Worm (Caenorhabditis elegans) whole organism, young adult: ENCODE measurements around the gene srx-82.

Experiments
- B0035.1 ChIP-seq: sonication (generic microtip); optimal IDR thresholded peaks from 2 replicates; lab custom pipeline; 2016; ENCODE audit warnings: missing genetic modification characterization, mild to moderate bottlenecking, missing compliant biosample characterization, missing genotype, missing genetic modification reagents
- C17E4.6 ChIP-seq: fragments of 200-800 bp; sonication (Bioruptor generic); IDR thresholded peaks from 2 replicates; pipeline ENCODE4 v1.3.6; 2022; ENCODE audit warnings: missing genetic modification reagents, missing genetic modification characterization, missing compliant biosample characterization
- F22D6.2 ChIP-seq: sonication (generic microtip); optimal IDR thresholded peaks from 2 replicates; lab custom pipeline; 2016; ENCODE audit warnings: mild to moderate bottlenecking, missing genetic modification characterization, missing compliant biosample characterization
- F33H1.4 ChIP-seq: fragments of 200-800 bp; sonication (Bioruptor generic); IDR thresholded peaks from 2 replicates; pipeline ENCODE4 v1.3.6; 2022; ENCODE audit warnings: missing genetic modification reagents, missing genetic modification characterization, missing compliant biosample characterization
- F39B2.1 ChIP-seq: fragments of 200-800 bp; sonication (Bioruptor generic); IDR thresholded peaks from 2 replicates; pipeline ENCODE4 v1.3.6; 2022; ENCODE audit warnings: missing genetic modification reagents, missing genetic modification characterization, missing compliant biosample characterization
- F52B5.7 ChIP-seq: sonication (generic microtip); optimal IDR thresholded peaks from 2 replicates; lab custom pipeline; 2016; ENCODE audit warnings: mild to moderate bottlenecking, missing genetic modification characterization, missing compliant biosample characterization
- K11D2.4 ChIP-seq: fragments of 200-800 bp; sonication (Bioruptor generic); IDR thresholded peaks from 2 replicates; pipeline ENCODE4 v1.3.6; 2022; ENCODE audit warnings: missing genetic modification reagents, missing genetic modification characterization, missing compliant biosample characterization
- T26A5.8 ChIP-seq: sonication (generic microtip); optimal IDR thresholded peaks from 2 replicates; lab custom pipeline; 2016; ENCODE audit warnings: missing genetic modification characterization, missing compliant biosample characterization
- Y56A3A.18 ChIP-seq: fragments of 200-800 bp; sonication (Bioruptor generic); IDR thresholded peaks from 2 replicates; pipeline ENCODE4 v1.3.6; 2022; ENCODE audit warnings: missing genetic modification reagents, missing genetic modification characterization, missing compliant biosample characterization
- bed-2 ChIP-seq: fragments of 200-800 bp; sonication (Bioruptor generic); IDR thresholded peaks from 2 replicates; pipeline ENCODE4 v1.3.6; 2022; ENCODE audit warnings: missing genetic modification reagents, missing genetic modification characterization, missing compliant biosample characterization
- cebp-1 ChIP-seq, 2 experiments: fragments of 200-800 bp in 1 of 2; sonication (Bioruptor generic) in 1 of 2; sonication (generic microtip) in 1 of 2; IDR thresholded peaks in 1 of 2; optimal IDR thresholded peaks in 1 of 2; 2 replicates each; pipeline versions ENCODE4 v1.3.6 to Lab custom; 2017 to 2022; ENCODE audit warnings: missing compliant biosample characterization in 2 of 2, missing genetic modification characterization in 2 of 2, mild to moderate bottlenecking in 1 of 2, missing genetic modification reagents in 1 of 2, moderate library complexity in 1 of 2
- cebp-2 ChIP-seq: fragments of 200-800 bp; sonication (Bioruptor generic); IDR thresholded peaks from 2 replicates; pipeline ENCODE4 v1.3.6; 2022; ENCODE audit warnings: missing genetic modification characterization, missing compliant biosample characterization
- ceh-27 ChIP-seq: fragments of 200-800 bp; sonication (Bioruptor generic); optimal IDR thresholded peaks from 2 replicates; lab custom pipeline; 2018; ENCODE audit warnings: mild to moderate bottlenecking, missing genetic modification characterization, moderate library complexity, missing compliant biosample characterization
- ceh-79 ChIP-seq: sonication (generic microtip); optimal IDR thresholded peaks from 2 replicates; lab custom pipeline; 2017; ENCODE audit warnings: mild to moderate bottlenecking, missing genetic modification characterization, missing compliant biosample characterization
- die-1 ChIP-seq: sonication (generic microtip); optimal IDR thresholded peaks from 2 replicates; lab custom pipeline; 2016; ENCODE audit warnings: missing genotype, mild to moderate bottlenecking, missing genetic modification characterization, missing compliant biosample characterization
- dpl-1 ChIP-seq: fragments of 150-350 bp; optimal IDR thresholded peaks from 2 replicates; lab custom pipeline; 2014; ENCODE audit warnings: missing biosample characterization, missing genetic modification reagents, missing genetic modification characterization
- efl-1 ChIP-seq: fragments of 150-350 bp; optimal IDR thresholded peaks from 2 replicates; lab custom pipeline; 2014; ENCODE audit warnings: missing biosample characterization, missing genetic modification reagents, missing genetic modification characterization
- egrh-3 ChIP-seq: fragments of 200-800 bp; sonication (Bioruptor generic); IDR thresholded peaks from 2 replicates; pipeline ENCODE4 v1.3.6; 2022; ENCODE audit warnings: missing genetic modification reagents, missing genetic modification characterization, missing compliant biosample characterization
- ets-4 ChIP-seq: fragments of 200-800 bp; sonication (Bioruptor generic); optimal IDR thresholded peaks from 2 replicates; lab custom pipeline; 2018; ENCODE audit warnings: mild to moderate bottlenecking, missing genetic modification characterization, missing compliant biosample characterization
- gei-17 ChIP-seq: fragments of 200-800 bp; sonication (Bioruptor generic); optimal IDR thresholded peaks from 2 replicates; lab custom pipeline; 2018; ENCODE audit warnings: mild to moderate bottlenecking, missing genetic modification characterization, missing compliant biosample characterization
- hlh-12 ChIP-seq: sonication (generic microtip); optimal IDR thresholded peaks from 2 replicates; lab custom pipeline; 2016; ENCODE audit warnings: missing genetic modification characterization, missing compliant biosample characterization
- hmg-20 ChIP-seq: fragments of 200-800 bp; sonication (Bioruptor generic); IDR thresholded peaks from 2 replicates; pipeline ENCODE4 v1.3.6; 2022; ENCODE audit warnings: missing genetic modification reagents, missing genetic modification characterization, missing compliant biosample characterization
- lag-1 ChIP-seq: fragments of 200-800 bp; sonication (Bioruptor generic); IDR thresholded peaks from 2 replicates; pipeline ENCODE4 v1.3.6; 2022; ENCODE audit warnings: missing genetic modification reagents, missing genetic modification characterization, missing compliant biosample characterization
- let-607 ChIP-seq, 2 experiments: fragments of 200-800 bp in 1 of 2; sonication (Bioruptor generic) in 1 of 2; sonication (generic microtip) in 1 of 2; optimal IDR thresholded peaks; 2 replicates each; lab custom pipeline; 2016 to 2018; ENCODE audit warnings: mild to moderate bottlenecking in 2 of 2, missing compliant biosample characterization in 2 of 2, missing genetic modification characterization in 2 of 2, moderate library complexity in 2 of 2, missing genotype in 1 of 2
- lin-26 ChIP-seq: fragments of 200-800 bp; sonication (Bioruptor generic); IDR thresholded peaks from 2 replicates; pipeline ENCODE4 v1.3.6; 2022; ENCODE audit warnings: missing genetic modification reagents, missing genetic modification characterization, missing compliant biosample characterization
- lin-40 ChIP-seq: sonication (generic microtip); optimal IDR thresholded peaks from 2 replicates; lab custom pipeline; 2016; ENCODE audit warnings: missing genetic modification characterization, mild to moderate bottlenecking, missing compliant biosample characterization, missing genotype, missing genetic modification reagents
- lir-1 ChIP-seq: fragments of 200-800 bp; sonication (Bioruptor generic); conservative IDR thresholded peaks from 2 replicates; pipeline ENCODE4 v1.3.6; 2022; ENCODE audit warnings: missing genetic modification reagents, missing genetic modification characterization, missing compliant biosample characterization
- lsl-1 ChIP-seq: fragments of 200-800 bp; sonication (Bioruptor generic); optimal IDR thresholded peaks from 2 replicates; lab custom pipeline; 2018; ENCODE audit warnings: mild to moderate bottlenecking, missing genetic modification characterization, moderate library complexity, missing compliant biosample characterization
- madf-3 ChIP-seq: fragments of 200-800 bp; sonication (Bioruptor generic); IDR thresholded peaks from 2 replicates; pipeline ENCODE4 v1.3.6; 2022; ENCODE audit warnings: missing genetic modification reagents, missing genetic modification characterization, missing compliant biosample characterization
- madf-6 ChIP-seq: fragments of 200-800 bp; sonication (Bioruptor generic); IDR thresholded peaks from 2 replicates; pipeline ENCODE4 v1.3.6; 2022; ENCODE audit warnings: missing genetic modification reagents, missing genetic modification characterization, missing compliant biosample characterization
- nfya-1 ChIP-seq: sonication (generic microtip); optimal IDR thresholded peaks from 2 replicates; lab custom pipeline; 2017; ENCODE audit warnings: antibody characterized with exemption, missing compliant biosample characterization, missing genetic modification characterization, borderline replicate concordance; ENCODE audit not compliant: insufficient read depth
- nhr-27 ChIP-seq: fragments of 200-800 bp; sonication (Bioruptor generic); optimal IDR thresholded peaks from 2 replicates; lab custom pipeline; 2018; ENCODE audit warnings: mild to moderate bottlenecking, missing genetic modification characterization, moderate library complexity, missing compliant biosample characterization
- nhr-80 ChIP-seq: sonication (generic microtip); optimal IDR thresholded peaks from 2 replicates; lab custom pipeline; 2016; ENCODE audit warnings: missing genetic modification characterization, missing compliant biosample characterization
- nhr-90 ChIP-seq: sonication (generic microtip); optimal IDR thresholded peaks from 2 replicates; lab custom pipeline; 2016; ENCODE audit warnings: missing genotype, mild to moderate bottlenecking, missing genetic modification characterization, missing compliant biosample characterization
- pbrm-1 ChIP-seq: fragments of 200-800 bp; sonication (Bioruptor generic); IDR thresholded peaks from 2 replicates; pipeline ENCODE4 v1.3.6; 2022; ENCODE audit warnings: missing genetic modification reagents, missing genetic modification characterization, missing compliant biosample characterization
- pha-4 ChIP-seq: fragments of 150-350 bp; sonication (generic microtip); optimal IDR thresholded peaks from 2 replicates; lab custom pipeline; 2014; ENCODE audit warnings: missing biosample characterization, missing genetic modification reagents, missing genetic modification characterization
- snpc-1.1 ChIP-seq: sonication (generic microtip); optimal IDR thresholded peaks from 2 replicates; lab custom pipeline; 2017; ENCODE audit warnings: missing genetic modification characterization, mild to moderate bottlenecking, missing compliant biosample characterization, antibody characterized with exemption, moderate library complexity, missing genotype, missing genetic modification reagents; ENCODE audit not compliant: insufficient read depth
- snpc-1.3 ChIP-seq: sonication (generic microtip); optimal IDR thresholded peaks from 2 replicates; lab custom pipeline; 2017; ENCODE audit warnings: missing genetic modification characterization, mild to moderate bottlenecking, missing compliant biosample characterization, antibody characterized with exemption, moderate library complexity, missing genotype, missing genetic modification reagents; ENCODE audit not compliant: insufficient read depth
- snpc-3.4 ChIP-seq: sonication (generic microtip); optimal IDR thresholded peaks from 2 replicates; lab custom pipeline; 2017; ENCODE audit warnings: missing genetic modification characterization, mild to moderate bottlenecking, missing compliant biosample characterization, antibody characterized with exemption, moderate library complexity, missing genotype, missing genetic modification reagents
- tbp1 ChIP-seq: fragments of 200-800 bp; sonication (Bioruptor generic); optimal IDR thresholded peaks from 2 replicates; lab custom pipeline; 2018; ENCODE audit warnings: mild to moderate bottlenecking, missing genetic modification characterization, missing compliant biosample characterization
- tlf-1 ChIP-seq: fragments of 200-800 bp; sonication (Bioruptor generic); optimal IDR thresholded peaks from 2 replicates; lab custom pipeline; 2018; ENCODE audit warnings: mild to moderate bottlenecking, missing genetic modification characterization, missing compliant biosample characterization
- unc-130 ChIP-seq: sonication (generic microtip); optimal IDR thresholded peaks from 2 replicates; lab custom pipeline; 2016; ENCODE audit warnings: missing genetic modification reagents, missing genetic modification characterization, missing compliant biosample characterization

The srx-82 gene

DNA sequence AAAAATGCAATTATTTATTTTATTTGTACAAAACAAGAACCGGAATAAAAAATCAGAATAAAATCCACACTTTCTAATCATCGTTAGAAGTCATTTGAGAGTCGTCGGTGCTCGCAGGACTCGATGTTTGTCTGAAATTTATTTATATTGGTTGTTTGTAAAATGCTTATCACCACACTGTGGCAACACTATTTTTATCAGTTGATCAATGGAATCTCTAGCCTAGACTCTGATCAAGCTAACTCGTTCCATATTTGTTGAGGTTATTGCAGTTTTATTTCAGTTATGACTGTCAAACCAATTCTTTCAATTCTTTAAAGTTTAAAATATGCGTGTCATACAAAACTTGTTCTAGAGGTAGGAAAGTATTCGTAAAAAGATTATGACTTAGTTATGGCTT is 15.0 kb downstream of the srx-82 start, which contains the start of gene dhs-20:
Gene dhs-20 (minus strand): TSS at position 80 of the 400 bp plus-strand sequence.
- TF ChIP-seq nhr-80 (tag; lab: Kevin White, UChicago): peak; percentile 19
- no peak for TF ChIP-seq nhr-27
- TF ChIP-seq lsl-1: no peak

DNA sequence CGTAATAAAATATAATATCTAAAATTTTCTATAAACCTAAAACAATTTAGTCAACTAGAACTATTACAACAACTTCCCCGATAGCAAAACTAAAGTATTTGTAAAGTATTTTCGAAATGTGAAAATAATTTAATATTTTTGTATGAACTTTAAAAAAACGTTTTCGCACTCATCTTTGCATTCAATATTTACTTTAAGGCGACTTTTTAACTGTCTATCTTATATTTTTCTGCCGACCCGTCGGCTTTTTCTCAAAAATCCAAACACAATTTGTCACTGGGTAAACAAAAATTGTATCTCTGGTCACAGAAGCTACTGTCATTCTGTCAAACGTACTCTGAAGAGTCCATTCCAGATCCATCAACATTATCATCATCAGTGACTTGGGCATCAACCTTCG is 15.7 kb downstream of the srx-82 start:
- TF ChIP-seq die-1 (tag; lab: Kevin White, UChicago) (no peak), pbrm-1 (GFP tag; lab: Robert Waterston, UW) (no peak)

DNA sequence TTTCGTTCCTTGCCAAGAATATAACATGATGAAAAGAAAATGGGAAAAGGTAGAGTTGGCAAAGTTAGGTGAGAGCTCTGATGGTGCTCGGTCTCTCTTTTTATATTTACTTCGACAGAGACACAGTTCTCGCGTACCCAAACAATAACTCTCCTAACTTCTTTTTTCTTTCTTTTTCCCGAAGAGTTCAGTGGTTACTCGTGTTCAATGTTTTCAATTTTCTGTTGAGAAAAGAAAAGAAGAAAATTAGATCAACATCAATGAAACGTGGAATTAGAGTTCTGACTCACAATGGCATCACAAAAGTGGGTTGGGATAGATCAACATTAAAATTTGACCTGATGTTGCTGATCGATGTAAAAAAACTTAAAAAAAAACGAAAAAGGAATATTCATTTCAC is 16.9 kb downstream of the srx-82 start, which contains the start of gene idpp-16:
Gene idpp-16 (minus strand): TSS at position 101 of the 400 bp plus-strand sequence.
- TF ChIP-seq Y56A3A.18 (GFP tag; lab: Robert Waterston, UW): no peak
- no peak for TF ChIP-seq K11D2.4
- no peak for TF ChIP-seq lag-1 (GFP tag; lab: Robert Waterston, UW)
- no peak for TF ChIP-seq lin-40 (tag; lab: Kevin White, UChicago)
- TF ChIP-seq F39B2.1 (GFP tag; lab: Robert Waterston, UW): no peak
- no peak for TF ChIP-seq dpl-1 (GFP tag; lab: Kevin White, UChicago)
- TF ChIP-seq F52B5.7: no peak
- TF ChIP-seq bed-2: no peak
- TF ChIP-seq tlf-1: no peak
- no peak for TF ChIP-seq madf-3
- no peak for TF ChIP-seq cebp-1 (GFP tag; IDR thresholded peaks at IDR 0.05; lab: Robert Waterston, UW)
- no peak for TF ChIP-seq cebp-1 (tag; optimal IDR thresholded peaks at IDR 0.05; lab: Kevin White, UChicago)

DNA sequence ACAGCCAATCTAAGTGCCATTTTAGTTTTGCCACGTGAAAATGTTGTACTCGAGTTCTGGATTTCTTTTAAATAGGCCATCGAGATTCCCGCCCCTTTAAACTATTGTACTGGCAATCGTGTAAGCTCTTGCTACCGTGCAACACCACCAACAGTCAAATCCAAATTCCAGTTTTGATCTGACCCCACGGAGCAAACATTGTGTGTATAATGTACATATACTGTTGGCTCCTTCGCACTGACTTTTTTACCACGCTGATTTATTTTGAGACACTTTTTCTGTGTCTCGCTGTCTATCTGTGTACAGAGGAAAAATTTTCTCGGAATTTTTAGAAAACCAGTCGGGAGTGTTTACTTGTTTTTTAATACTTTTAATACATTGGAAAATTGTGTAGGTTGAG is 20.5 kb downstream of the srx-82 start, which contains the start of gene piit-1:
Gene piit-1 (minus strand): TSS at position 101 of the 400 bp plus-strand sequence.
- no peak for TF ChIP-seq F22D6.2 (tag; lab: Kevin White, UChicago)
- no peak for TF ChIP-seq efl-1
- TF ChIP-seq nhr-90 (tag; lab: Kevin White, UChicago): no peak
- TF ChIP-seq cebp-2 (GFP tag; lab: Robert Waterston, UW): no peak
- no peak for TF ChIP-seq snpc-1.3 (tag; lab: Kevin White, UChicago)
- TF ChIP-seq nfya-1 (tag; lab: Kevin White, UChicago): no peak
- TF ChIP-seq T26A5.8 (tag; lab: Kevin White, UChicago): no peak
- TF ChIP-seq hmg-20 (GFP tag; lab: Robert Waterston, UW): no peak
- TF ChIP-seq F33H1.4 (GFP tag; lab: Robert Waterston, UW): no peak
- no peak for TF ChIP-seq ets-4 (GFP tag; lab: Kevin White, UChicago)
- TF ChIP-seq ceh-27: no peak
- no peak for TF ChIP-seq C17E4.6 (GFP tag; lab: Robert Waterston, UW)
- TF ChIP-seq ceh-79: no peak
- TF ChIP-seq let-607 (tag; optimal IDR thresholded peaks at IDR 0.05; lab: Kevin White, UChicago): no peak
- TF ChIP-seq unc-130 (GFP tag; lab: Kevin White, UChicago): no peak

DNA sequence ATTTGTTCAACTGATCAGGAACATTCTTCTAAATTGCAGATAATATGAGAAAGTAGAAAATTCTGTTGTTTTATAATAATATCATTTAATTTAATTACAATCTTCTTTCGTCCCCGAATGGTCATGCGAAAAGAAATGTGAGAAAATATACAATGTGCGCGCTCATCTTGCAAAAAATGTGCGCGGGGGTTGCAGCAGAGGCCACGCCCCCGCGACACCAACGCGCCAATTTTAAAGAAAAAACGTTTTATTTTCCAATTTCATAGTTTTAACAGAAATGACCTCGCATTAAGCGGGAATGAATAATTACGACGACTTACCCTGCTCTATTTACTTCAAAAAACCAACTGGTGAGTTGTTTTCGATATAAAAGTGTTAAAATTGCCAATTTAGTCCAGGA is 20.9 kb downstream of the srx-82 start, which contains the start of gene sas-5:
Gene sas-5 (plus strand): TSS at position 257 of the 400 bp plus-strand sequence.
- TF ChIP-seq tbp1 (GFP tag; lab: Kevin White, UChicago): no peak
- TF ChIP-seq B0035.1 (tag; lab: Kevin White, UChicago): no peak
- TF ChIP-seq cebp-2 (GFP tag; lab: Robert Waterston, UW): no peak
- TF ChIP-seq lin-26 (GFP tag; lab: Robert Waterston, UW): peak; percentile 35; the same call in 1 of the 2 replicates
- peak; percentile 51 for TF ChIP-seq lin-40 (tag; lab: Kevin White, UChicago)
- TF ChIP-seq madf-6 (GFP tag; lab: Robert Waterston, UW): peak; percentile 93
- peak; percentile 27; the same call in 1 of the 2 replicates for TF ChIP-seq egrh-3
- TF ChIP-seq tlf-1: peak; percentile 70
- no peak; the same call in 1 of the 2 replicates for TF ChIP-seq lir-1 (GFP tag; lab: Robert Waterston, UW)
- TF ChIP-seq snpc-1.1: peak; percentile 65
- TF ChIP-seq snpc-3.4: peak; percentile 88
- no peak for TF ChIP-seq gei-17 (GFP tag; lab: Kevin White, UChicago)
- no peak for TF ChIP-seq hlh-12 (tag; lab: Kevin White, UChicago)
- no peak for TF ChIP-seq F22D6.2 (tag; lab: Kevin White, UChicago)
- TF ChIP-seq pha-4 (tag; lab: Kevin White, UChicago): no peak
- TF ChIP-seq pbrm-1 (GFP tag; lab: Robert Waterston, UW): peak; percentile 82
